Worm (Caenorhabditis elegans): ENCODE results near the gene nhr-98.

ce11 chrV:477664-478212 is 24.1 kb downstream of the nhr-98 start, which contains the start of gene nhr-55:
- TF ChIP-seq unc-62 (GFP tag; optimal IDR thresholded peaks at IDR 0.05) (no peak), snpc-4 (tag; optimal IDR thresholded peaks at IDR 0.05) (no peak), ztf-11 (tag; optimal IDR thresholded peaks at IDR 0.05) (no peak), nhr-76 (tag; optimal IDR thresholded peaks at IDR 0.05) (no peak), unc-39 (tag; optimal IDR thresholded peaks at IDR 0.05) (no peak)

Measured in whole organism, mixed stage, embryonic.